5 worm cellular contexts compared by ENCODE assay signal in the genomic region with DNA sequence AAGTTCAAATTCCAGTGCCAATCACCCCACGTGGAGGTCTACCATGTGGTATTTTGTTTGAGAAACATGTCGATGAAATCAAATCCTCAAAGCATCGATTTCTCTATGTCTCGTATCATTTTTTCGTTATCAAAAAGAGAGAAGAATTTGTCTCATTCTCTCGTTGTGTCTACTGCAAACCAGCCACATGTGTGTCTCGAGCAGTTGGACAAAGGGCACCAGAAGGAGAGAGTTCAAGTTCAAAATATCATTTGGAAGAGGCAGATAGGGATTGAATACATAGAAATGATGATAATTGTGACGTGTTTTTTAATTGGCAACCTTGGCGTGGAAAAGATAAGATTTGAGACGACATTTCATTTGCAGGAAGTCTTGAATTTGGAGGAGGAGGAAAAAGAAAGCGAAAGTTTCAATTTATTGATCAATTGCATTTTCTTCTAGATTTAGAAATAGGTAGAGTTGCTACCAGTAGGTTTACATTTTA.
TF ChIP-seq lines count a peak whose summit lies in the region.

No protein-coding gene starts in this region.

TF ChIP-seq in whole organism, L1 larva, 84 proteins besides CTCF, POLR2A, EP300 and RAD21 (continued from another document and continues in another):
- TF ChIP-seq lin-35 (GFP tag; optimal IDR thresholded peaks at IDR 0.05; lab: Kevin White, UChicago) = peak in 1 of 2 experiments; percentile 59
- no peak for TF ChIP-seq ceh-90 (tag; optimal IDR thresholded peaks at IDR 0.05; lab: Kevin White, UChicago)
- TF ChIP-seq dpl-1 (GFP tag; optimal IDR thresholded peaks at IDR 0.05; lab: Kevin White, UChicago) = peak in 2 of 3 experiments; percentile 32 to 36
- no peak for TF ChIP-seq xbp-1 (tag; optimal IDR thresholded peaks at IDR 0.05; lab: Kevin White, UChicago)
- TF ChIP-seq egl-27 (tag; optimal IDR thresholded peaks at IDR 0.05; lab: Kevin White, UChicago) = no peak
- no peak for TF ChIP-seq lin-39 (tag; optimal IDR thresholded peaks at IDR 0.05; lab: Kevin White, UChicago)
- TF ChIP-seq mab-9 (GFP tag; IDR thresholded peaks at IDR 0.05; lab: Robert Waterston, UW) = no peak
- peak; percentile 88 for TF ChIP-seq lin-14 (GFP tag; optimal IDR thresholded peaks at IDR 0.05; lab: Kevin White, UChicago)
- TF ChIP-seq C16A3.4 (tag; optimal IDR thresholded peaks at IDR 0.05; lab: Kevin White, UChicago) = peak; percentile 18
- no peak for TF ChIP-seq jun-1 (tag; optimal IDR thresholded peaks at IDR 0.05; lab: Kevin White, UChicago)
- TF ChIP-seq pag-3 (tag; optimal IDR thresholded peaks at IDR 0.05; lab: Kevin White, UChicago; ENCODE audit: borderline replicate concordance, insufficient read depth) = peak; percentile 5
- no peak for TF ChIP-seq pax-3 (tag; optimal IDR thresholded peaks at IDR 0.05; lab: Kevin White, UChicago)
- TF ChIP-seq lir-3 (tag; optimal IDR thresholded peaks at IDR 0.05; lab: Kevin White, UChicago; ENCODE audit: poor library complexity) = peak; percentile 37
- no peak for TF ChIP-seq aha-1 (tag; optimal IDR thresholded peaks at IDR 0.05; lab: Kevin White, UChicago)
- peak; percentile 61 for TF ChIP-seq nhr-90 (tag; optimal IDR thresholded peaks at IDR 0.05; lab: Kevin White, UChicago; ENCODE audit: poor library complexity)
- TF ChIP-seq nhr-19 (GFP tag; conservative IDR thresholded peaks at IDR 0.05; lab: Robert Waterston, UW) = peak; percentile 48; the same call in 1 of the 2 replicates
- no peak for TF ChIP-seq tlp-1 (tag; optimal IDR thresholded peaks at IDR 0.05; lab: Kevin White, UChicago)
- TF ChIP-seq aly-2 (tag; optimal IDR thresholded peaks at IDR 0.05; lab: Kevin White, UChicago) = no peak
- no peak for TF ChIP-seq lin-15B (tag; optimal IDR thresholded peaks at IDR 0.05; lab: Kevin White, UChicago)
- no peak for TF ChIP-seq efl-3 (GFP tag; optimal IDR thresholded peaks at IDR 0.05; lab: Kevin White, UChicago)
- peak; percentile 6 to 54 for TF ChIP-seq lsy-2 (tag; optimal IDR thresholded peaks at IDR 0.05; lab: Kevin White, UChicago)
- peak; percentile 69 for TF ChIP-seq snu-23 (GFP tag; optimal IDR thresholded peaks at IDR 0.05; lab: Kevin White, UChicago)
- peak; percentile 18 for TF ChIP-seq nhr-47 (tag; optimal IDR thresholded peaks at IDR 0.05; lab: Kevin White, UChicago)
- peak in 1 of 2 experiments; percentile 75 for TF ChIP-seq mdl-1 (tag; optimal IDR thresholded peaks at IDR 0.05; lab: Kevin White, UChicago)

TF ChIP-seq in whole organism, L2 larva, 48 proteins besides CTCF, POLR2A, EP300 and RAD21 (continued from another document and continues in another):
- no peak for TF ChIP-seq nhr-10 (tag; optimal IDR thresholded peaks at IDR 0.05; lab: Kevin White, UChicago)
- peak; percentile 79 for TF ChIP-seq blmp-1 (tag; optimal IDR thresholded peaks at IDR 0.05; lab: Kevin White, UChicago; ENCODE audit: insufficient read depth)
- TF ChIP-seq nhr-77 (tag; optimal IDR thresholded peaks at IDR 0.05; lab: Kevin White, UChicago) = no peak
- TF ChIP-seq R02D3.7 (tag; optimal IDR thresholded peaks at IDR 0.05; lab: Kevin White, UChicago) = no peak
- TF ChIP-seq ceh-82 (tag; optimal IDR thresholded peaks at IDR 0.05; lab: Kevin White, UChicago) = no peak
- peak; percentile 62 for TF ChIP-seq nhr-21 (tag; optimal IDR thresholded peaks at IDR 0.05; lab: Kevin White, UChicago)
- peak; percentile 83 for TF ChIP-seq fos-1 (tag; optimal IDR thresholded peaks at IDR 0.05; lab: Kevin White, UChicago)
- TF ChIP-seq mab-5 (tag; optimal IDR thresholded peaks at IDR 0.05; lab: Kevin White, UChicago) = peak; percentile 3
- TF ChIP-seq nhr-25 (tag; optimal IDR thresholded peaks at IDR 0.05; lab: Kevin White, UChicago) = peak; percentile 48
- TF ChIP-seq elt-3 (tag; optimal IDR thresholded peaks at IDR 0.05; lab: Kevin White, UChicago) = no peak
- TF ChIP-seq sma-9 (GFP tag; optimal IDR thresholded peaks at IDR 0.05; lab: Kevin White, UChicago) = peak; percentile 95
- no peak for TF ChIP-seq sma-9 (tag; optimal IDR thresholded peaks at IDR 0.05; lab: Kevin White, UChicago)
- TF ChIP-seq zag-1 (tag; optimal IDR thresholded peaks at IDR 0.05; lab: Kevin White, UChicago) = no peak
- no peak for TF ChIP-seq unc-39 (tag; optimal IDR thresholded peaks at IDR 0.05; lab: Kevin White, UChicago)
- no peak for TF ChIP-seq ztf-1 (GFP tag; conservative IDR thresholded peaks at IDR 0.05; lab: Robert Waterston, UW)
- peak; percentile 20 for TF ChIP-seq egl-27 (tag; optimal IDR thresholded peaks at IDR 0.05; lab: Kevin White, UChicago)
- no peak for TF ChIP-seq peb-1 (tag; optimal IDR thresholded peaks at IDR 0.05; lab: Kevin White, UChicago)
- no peak for TF ChIP-seq C34F6.9 (tag; optimal IDR thresholded peaks at IDR 0.05; lab: Kevin White, UChicago)
- TF ChIP-seq dmd-4 (tag; optimal IDR thresholded peaks at IDR 0.05; lab: Kevin White, UChicago) = no peak
- no peak for TF ChIP-seq unc-62 (GFP tag; optimal IDR thresholded peaks at IDR 0.05; lab: Kevin White, UChicago)
- no peak for TF ChIP-seq alr-1 (tag; optimal IDR thresholded peaks at IDR 0.05; lab: Kevin White, UChicago)
- no peak for TF ChIP-seq unc-55 (GFP tag; optimal IDR thresholded peaks at IDR 0.05; lab: Kevin White, UChicago)
- TF ChIP-seq sma-3 (GFP tag; optimal IDR thresholded peaks at IDR 0.05; lab: Kevin White, UChicago) = peak; percentile 53
- TF ChIP-seq lsy-2 (tag; optimal IDR thresholded peaks at IDR 0.05; lab: Kevin White, UChicago) = peak in 1 of 2 experiments; percentile 58
- TF ChIP-seq lin-39 (tag; optimal IDR thresholded peaks at IDR 0.05; lab: Kevin White, UChicago) = no peak
- TF ChIP-seq lin-13 (GFP tag; optimal IDR thresholded peaks at IDR 0.05; lab: Kevin White, UChicago) = peak; percentile 11
- no peak for TF ChIP-seq nhr-11 (tag; optimal IDR thresholded peaks at IDR 0.05; lab: Kevin White, UChicago)

TF ChIP-seq in whole organism, L3 larva, 47 proteins besides CTCF, POLR2A, EP300 and RAD21 (continued from another document):
- TF ChIP-seq elt-1 (tag; optimal IDR thresholded peaks at IDR 0.05; lab: Kevin White, UChicago) (no peak), mdl-1 (tag; optimal IDR thresholded peaks at IDR 0.05; lab: Kevin White, UChicago) (peak; percentile 60), pqm-1 (tag; optimal IDR thresholded peaks at IDR 0.05; lab: Kevin White, UChicago) (peak; percentile 58), elt-2 (tag; optimal IDR thresholded peaks at IDR 0.05; lab: Kevin White, UChicago) (peak; percentile 96)

TF ChIP-seq in whole organism, L4 larva, 104 proteins besides CTCF, POLR2A, EP300 and RAD21 (continued from another document):
- peak; percentile 45 for TF ChIP-seq nhr-48 (tag; optimal IDR thresholded peaks at IDR 0.05; lab: Kevin White, UChicago)
- TF ChIP-seq F49E8.2 (tag; optimal IDR thresholded peaks at IDR 0.05; lab: Kevin White, UChicago; ENCODE audit: borderline replicate concordance) = no peak
- TF ChIP-seq unc-62 (GFP tag; optimal IDR thresholded peaks at IDR 0.05 in 1 of 2; lab: Kevin White, UChicago) = peak in 1 of 2 experiments; percentile 82
- TF ChIP-seq unc-62 (tag; optimal IDR thresholded peaks at IDR 0.05; lab: Kevin White, UChicago) = no peak
- TF ChIP-seq F26F4.8 (GFP tag; conservative IDR thresholded peaks at IDR 0.05; lab: Robert Waterston, UW) = no peak
- peak; percentile 23 for TF ChIP-seq nhr-25 (tag; optimal IDR thresholded peaks at IDR 0.05; lab: Kevin White, UChicago; ENCODE audit: borderline replicate concordance, insufficient read depth)
- peak; percentile 53 for TF ChIP-seq mep-1 (tag; optimal IDR thresholded peaks at IDR 0.05; lab: Kevin White, UChicago)
- peak in 1 of 2 experiments; percentile 88 for TF ChIP-seq mdl-1 (tag; optimal IDR thresholded peaks at IDR 0.05; lab: Kevin White, UChicago)
- TF ChIP-seq hlh-11 (tag; optimal IDR thresholded peaks at IDR 0.05; lab: Kevin White, UChicago) = peak; percentile 85
- TF ChIP-seq lin-1 (GFP tag; IDR thresholded peaks at IDR 0.05; lab: Robert Waterston, UW) = peak; percentile 42; the same call in 1 of the 2 replicates
- TF ChIP-seq dmd-6 (GFP tag; IDR thresholded peaks at IDR 0.05; lab: Robert Waterston, UW) = peak; percentile 84
- TF ChIP-seq nhr-28 (tag; optimal IDR thresholded peaks at IDR 0.05; lab: Kevin White, UChicago) = peak; percentile 66
- TF ChIP-seq dmd-9 (GFP tag; IDR thresholded peaks at IDR 0.05; lab: Robert Waterston, UW) = no peak
- TF ChIP-seq dve-1 (tag; optimal IDR thresholded peaks at IDR 0.05; lab: Kevin White, UChicago; ENCODE audit: insufficient read depth) = peak; percentile 69
- 0 out of 2 replicates have a peak, but pooled peaks have one; percentile 82 for TF ChIP-seq Y75B8A.6 (GFP tag; IDR thresholded peaks at IDR 0.05; lab: Robert Waterston, UW)
- TF ChIP-seq mes-2 (tag; optimal IDR thresholded peaks at IDR 0.05; lab: Kevin White, UChicago; ENCODE audit: poor library complexity, severe bottlenecking) = peak; percentile 37
- TF ChIP-seq ces-1 (GFP tag; optimal IDR thresholded peaks at IDR 0.05; lab: Kevin White, UChicago) = no peak
- TF ChIP-seq mxl-3 (GFP tag; optimal IDR thresholded peaks at IDR 0.05; lab: Kevin White, UChicago) = peak; percentile 94
- peak; percentile 11; the same call in 1 of the 2 replicates for TF ChIP-seq lin-38 (GFP tag; IDR thresholded peaks at IDR 0.05; lab: Robert Waterston, UW)
- 0 out of 2 replicates have a peak, but pooled peaks have one; percentile 51 for TF ChIP-seq arid-1 (GFP tag; conservative IDR thresholded peaks at IDR 0.05; lab: Robert Waterston, UW)
- peak; percentile 80 for TF ChIP-seq aha-1 (tag; lab: Kevin White, UChicago)

TF ChIP-seq in whole organism, young adult, 124 proteins besides CTCF, POLR2A, EP300 and RAD21 (continued from another document):
- no peak for TF ChIP-seq zfh-2 (GFP tag; conservative IDR thresholded peaks at IDR 0.05; lab: Robert Waterston, UW)
- no peak for TF ChIP-seq B0336.3 (GFP tag; IDR thresholded peaks at IDR 0.05; lab: Robert Waterston, UW)
- no peak for TF ChIP-seq K12H6.12 (tag; optimal IDR thresholded peaks at IDR 0.05; lab: Kevin White, UChicago)
- no peak for TF ChIP-seq lir-1 (GFP tag; conservative IDR thresholded peaks at IDR 0.05; lab: Robert Waterston, UW)
- peak; percentile 29 for TF ChIP-seq lin-54 (GFP tag; optimal IDR thresholded peaks at IDR 0.05; lab: Kevin White, UChicago)
- TF ChIP-seq nfyb-1 (GFP tag; IDR thresholded peaks at IDR 0.05; lab: Robert Waterston, UW) = no peak; the same call in 1 of the 2 replicates
- peak; percentile 62 for TF ChIP-seq somi-1 (GFP tag; optimal IDR thresholded peaks at IDR 0.05; lab: Kevin White, UChicago)
- TF ChIP-seq mxl-1 (tag; optimal IDR thresholded peaks at IDR 0.05; lab: Kevin White, UChicago) = no peak
- no peak for TF ChIP-seq sea-2 (GFP tag; IDR thresholded peaks at IDR 0.05; lab: Robert Waterston, UW)
- no peak for TF ChIP-seq hlh-26 (GFP tag; conservative IDR thresholded peaks at IDR 0.05; lab: Robert Waterston, UW)
- peak; percentile 62 for TF ChIP-seq attf-5 (GFP tag; optimal IDR thresholded peaks at IDR 0.05; lab: Kevin White, UChicago)
- TF ChIP-seq dpl-1 (GFP tag; optimal IDR thresholded peaks at IDR 0.05; lab: Kevin White, UChicago) = no peak
- peak; percentile 43 for TF ChIP-seq lin-40 (tag; optimal IDR thresholded peaks at IDR 0.05; lab: Kevin White, UChicago)
- no peak for TF ChIP-seq tlf-1 (GFP tag; optimal IDR thresholded peaks at IDR 0.05; lab: Kevin White, UChicago)
- TF ChIP-seq ceh-79 (tag; optimal IDR thresholded peaks at IDR 0.05; lab: Kevin White, UChicago) = no peak
- TF ChIP-seq pha-4 (tag; optimal IDR thresholded peaks at IDR 0.05; lab: Kevin White, UChicago) = no peak
- no peak for TF ChIP-seq athp-1 (tag; optimal IDR thresholded peaks at IDR 0.05; lab: Kevin White, UChicago)
- no peak for TF ChIP-seq egrh-3 (GFP tag; IDR thresholded peaks at IDR 0.05; lab: Robert Waterston, UW)
- TF ChIP-seq hmg-20 (GFP tag; IDR thresholded peaks at IDR 0.05; lab: Robert Waterston, UW) = no peak
- TF ChIP-seq snpc-1.1 (tag; optimal IDR thresholded peaks at IDR 0.05; lab: Kevin White, UChicago; ENCODE audit: insufficient read depth) = no peak
- no peak for TF ChIP-seq hrde-1 (tag; optimal IDR thresholded peaks at IDR 0.05; lab: Kevin White, UChicago; ENCODE audit: borderline replicate concordance)
- 0 out of 2 replicates have a peak, but pooled peaks have one; percentile 53 for TF ChIP-seq lin-26 (GFP tag; IDR thresholded peaks at IDR 0.05; lab: Robert Waterston, UW)
- peak in 1 of 2 experiments; percentile 36 for TF ChIP-seq let-607 (tag; optimal IDR thresholded peaks at IDR 0.05; lab: Kevin White, UChicago)
- TF ChIP-seq tbp1 (GFP tag; optimal IDR thresholded peaks at IDR 0.05; lab: Kevin White, UChicago) = no peak
- TF ChIP-seq F55B11.4 (tag; optimal IDR thresholded peaks at IDR 0.05; lab: Kevin White, UChicago; ENCODE audit: borderline replicate concordance, insufficient read depth) = no peak
- no peak for TF ChIP-seq ama-1 (optimal IDR thresholded peaks at IDR 0.05; lab: Kevin White, UChicago)
- no peak for TF ChIP-seq ama-1 (GFP tag; optimal IDR thresholded peaks at IDR 0.05; lab: Kevin White, UChicago)
- TF ChIP-seq ccch-3 (GFP tag; optimal IDR thresholded peaks at IDR 0.05; lab: Kevin White, UChicago) = no peak
- TF ChIP-seq ztf-25 (GFP tag; IDR thresholded peaks at IDR 0.05; lab: Robert Waterston, UW) = no peak
- no peak for TF ChIP-seq ekl-4 (GFP tag; IDR thresholded peaks at IDR 0.05; lab: Robert Waterston, UW)
- no peak for TF ChIP-seq snpc-1.3 (tag; optimal IDR thresholded peaks at IDR 0.05; lab: Kevin White, UChicago; ENCODE audit: insufficient read depth)
- TF ChIP-seq rec-8 (tag; optimal IDR thresholded peaks at IDR 0.05; lab: Kevin White, UChicago) = no peak
- no peak for TF ChIP-seq B0019.2 (GFP tag; conservative IDR thresholded peaks at IDR 0.05; lab: Robert Waterston, UW)
- TF ChIP-seq nhr-80 (tag; optimal IDR thresholded peaks at IDR 0.05; lab: Kevin White, UChicago) = peak; percentile 70
- TF ChIP-seq attf-3 (GFP tag; conservative IDR thresholded peaks at IDR 0.05; lab: Robert Waterston, UW) = no peak
- TF ChIP-seq mes-4 (tag; optimal IDR thresholded peaks at IDR 0.05; lab: Kevin White, UChicago) = no peak
